Fruit fly (Drosophila melanogaster): ENCODE results near the gene Mau2.
A peak's percentile ranks its signal among the peaks of the same experiment; 100 is the strongest.

Gene Mau2

dm6 chr3R:15196134-15197034, 12.6 kb upstream of the Mau2 start, which contains the start of the genes Kpc1 and CG42542 (continued):
- TF ChIP-seq oc (tag; optimal IDR thresholded peaks at IDR 0.05) (no peak), CG10366 (GFP tag; IDR thresholded peaks at IDR 0.05) (peak; percentile 61), CG14050 (GFP tag; IDR thresholded peaks at IDR 0.05) (peak; percentile 34; the same call in 2 of the 3 replicates), CG3995 (GFP tag; optimal IDR thresholded peaks at IDR 0.05) (peak; percentile 64), CG12391 (tag; optimal IDR thresholded peaks at IDR 0.05) (peak; percentile 85), Awh (GFP tag; IDR thresholded peaks at IDR 0.05) (no peak; the same call in 1 of the 2 replicates), PHDP (tag; optimal IDR thresholded peaks at IDR 0.05) (no peak), klu (GFP tag; IDR thresholded peaks at IDR 0.05) (no peak), CG2889 (GFP tag; IDR thresholded peaks at IDR 0.05) (no peak; the same call in 2 of the 3 replicates), dpn (GFP tag; optimal IDR thresholded peaks at IDR 0.05) (peak; percentile 73 to 82), inv (GFP tag; IDR thresholded peaks at IDR 0.05; ENCODE audit: partially characterized antibody) (peak; percentile 90), ems (GFP tag; optimal IDR thresholded peaks at IDR 0.05) (peak; percentile 80), danr (GFP tag; IDR thresholded peaks at IDR 0.05) (peak; percentile 39; the same call in 1 of the 2 replicates), ttk (GFP tag; IDR thresholded peaks at IDR 0.05) (peak; percentile 46; the same call in 1 of the 2 replicates), CG18262 (tag; optimal IDR thresholded peaks at IDR 0.05) (no peak), CkIIα-i1 (GFP tag; IDR thresholded peaks at IDR 0.05) (no peak), onecut (GFP tag; IDR thresholded peaks at IDR 0.05) (peak; percentile 0), NK7.1 (GFP tag; optimal IDR thresholded peaks at IDR 0.05) (peak; percentile 48), Atf6 (GFP tag; IDR thresholded peaks at IDR 0.05) (peak; percentile 17; the same call in 1 of the 2 replicates), Med (GFP tag) (peak; percentile 95), Asciz (GFP tag; optimal IDR thresholded peaks at IDR 0.05) (no peak), sd (tag; optimal IDR thresholded peaks at IDR 0.05) (no peak), CG3726 (GFP tag; IDR thresholded peaks at IDR 0.05) (no peak), CG8388 (GFP tag; optimal IDR thresholded peaks at IDR 0.05) (peak; percentile 49), Dek (tag; optimal IDR thresholded peaks at IDR 0.05) (peak; percentile 74), Six4 (GFP tag; optimal IDR thresholded peaks at IDR 0.05) (peak; percentile 49), B-H1 (GFP tag; IDR thresholded peaks at IDR 0.05) (no peak; the same call in 2 of the 3 replicates), CG9817 (tag; optimal IDR thresholded peaks at IDR 0.05) (peak; percentile 47), pnt (GFP tag; optimal IDR thresholded peaks at IDR 0.05) (peak; percentile 60), kah (GFP tag; optimal IDR thresholded peaks at IDR 0.05) (no peak), CG7963 (GFP tag; IDR thresholded peaks at IDR 0.05; ENCODE audit: partially characterized antibody) (peak; percentile 28; the same call in 2 of the 3 replicates), HLHmδ (GFP tag; optimal IDR thresholded peaks at IDR 0.05) (peak; percentile 63), luna (GFP tag; optimal IDR thresholded peaks at IDR 0.05) (no peak), D19B (GFP tag; optimal IDR thresholded peaks at IDR 0.05) (no peak), CG2202 (tag; optimal IDR thresholded peaks at IDR 0.05) (peak; percentile 26), seq (GFP tag; IDR thresholded peaks at IDR 0.05) (no peak), CG10431 (GFP tag; optimal IDR thresholded peaks at IDR 0.05) (no peak), CG11723 (GFP tag; optimal IDR thresholded peaks at IDR 0.05) (peak; percentile 56), mld (GFP tag; IDR thresholded peaks at IDR 0.05; ENCODE audit: partially characterized antibody) (peak; percentile 59; the same call in 1 of the 3 replicates), CG33557 (GFP tag; optimal IDR thresholded peaks at IDR 0.05) (peak; percentile 57), CG32532 (GFP tag; IDR thresholded peaks at IDR 0.05) (peak; percentile 74), CG16779 (GFP tag; IDR thresholded peaks at IDR 0.05) (peak; percentile 41; the same call in 1 of the 2 replicates), shn (GFP tag; optimal IDR thresholded peaks at IDR 0.05) (peak; percentile 70), Fer3 (tag; optimal IDR thresholded peaks at IDR 0.05) (no peak), Hr51 (GFP tag; optimal IDR thresholded peaks at IDR 0.05) (peak in 1 of 2 experiments; percentile 74), sim (GFP tag; IDR thresholded peaks at IDR 0.05) (no peak), slp2 (GFP tag; optimal IDR thresholded peaks at IDR 0.05) (peak; percentile 67), pho (GFP tag; optimal IDR thresholded peaks at IDR 0.05) (peak; percentile 68)

All from whole organism, embryonic.